Worm (Caenorhabditis elegans): Measurements from ENCODE around the gene C18D4.4.

C18D4.4 gene

ce11 chrV:17531410-17531809 lies at the start of gene C18D4.4:
C18D4.4 (minus strand) TSS chrV:17531510.
- TF ChIP-seq fax-1 (tag; optimal IDR thresholded peaks at IDR 0.05) (no peak), ceh-6 (GFP tag; optimal IDR thresholded peaks at IDR 0.05) (no peak), zip-5 (tag; optimal IDR thresholded peaks at IDR 0.05) (no peak), pha-2 (tag; optimal IDR thresholded peaks at IDR 0.05) (no peak), lim-6 (tag; optimal IDR thresholded peaks at IDR 0.05) (no peak), syd-9 (tag; optimal IDR thresholded peaks at IDR 0.05) (no peak), sox-4 (tag; optimal IDR thresholded peaks at IDR 0.05) (no peak), ceh-18 (tag; optimal IDR thresholded peaks at IDR 0.05) (no peak), nhr-232 (tag; optimal IDR thresholded peaks at IDR 0.05) (no peak), fkh-10 (GFP tag; optimal IDR thresholded peaks at IDR 0.05) (no peak), ceh-19 (GFP tag; optimal IDR thresholded peaks at IDR 0.05) (no peak), fkh-6 (tag; optimal IDR thresholded peaks at IDR 0.05) (no peak), madf-2 (tag; optimal IDR thresholded peaks at IDR 0.05) (no peak), ahr-1 (tag; optimal IDR thresholded peaks at IDR 0.05) (no peak), ceh-48 (tag; optimal IDR thresholded peaks at IDR 0.05) (no peak), T23F11.4 (GFP tag; optimal IDR thresholded peaks at IDR 0.05) (no peak), pha-4 (tag; optimal IDR thresholded peaks at IDR 0.05) (no peak), hlh-6 (tag; optimal IDR thresholded peaks at IDR 0.05) (no peak), npax-4 (tag; optimal IDR thresholded peaks at IDR 0.05) (no peak), ama-1 (optimal IDR thresholded peaks at IDR 0.05) (no peak)

ce11 chrV:17580017-17580416 lies 48.7 kb upstream of the C18D4.4 start:
- TF ChIP-seq sox-2 (GFP tag; IDR thresholded peaks at IDR 0.05), result no peak
- TF ChIP-seq K09A11.1 (tag; optimal IDR thresholded peaks at IDR 0.05; ENCODE audit: insufficient read depth), result no peak
- TF ChIP-seq gmeb-2 (tag; optimal IDR thresholded peaks at IDR 0.05), result no peak
- TF ChIP-seq dve-1 (tag; optimal IDR thresholded peaks at IDR 0.05), result no peak
- TF ChIP-seq K02D7.2 (tag; optimal IDR thresholded peaks at IDR 0.05), result no peak
- no peak for TF ChIP-seq pha-4 (tag; optimal IDR thresholded peaks at IDR 0.05)
- no peak for TF ChIP-seq fax-1 (tag; optimal IDR thresholded peaks at IDR 0.05)
- TF ChIP-seq madf-2 (tag; optimal IDR thresholded peaks at IDR 0.05), result no peak
- TF ChIP-seq C38D4.7 (GFP tag; optimal IDR thresholded peaks at IDR 0.05), result no peak
- no peak for TF ChIP-seq hlh-30 (tag; optimal IDR thresholded peaks at IDR 0.05; ENCODE audit: insufficient read depth)
- TF ChIP-seq ceh-9 (tag; optimal IDR thresholded peaks at IDR 0.05), result no peak

- TF ChIP-seq tbx-2 (tag; optimal IDR thresholded peaks at IDR 0.05), result no peak
- TF ChIP-seq syd-9 (tag; optimal IDR thresholded peaks at IDR 0.05), result no peak
- TF ChIP-seq mec-3 (tag; optimal IDR thresholded peaks at IDR 0.05; ENCODE audit: borderline replicate concordance), result no peak
- no peak for TF ChIP-seq ceh-30 (tag; optimal IDR thresholded peaks at IDR 0.05)
- TF ChIP-seq ama-1 (optimal IDR thresholded peaks at IDR 0.05), result no peak
- no peak for TF ChIP-seq fkh-10 (GFP tag; optimal IDR thresholded peaks at IDR 0.05)
- TF ChIP-seq T23F11.4 (GFP tag; optimal IDR thresholded peaks at IDR 0.05), result no peak
- no peak for TF ChIP-seq sdc-2 (tag; optimal IDR thresholded peaks at IDR 0.05)
- no peak for TF ChIP-seq ahr-1 (tag; optimal IDR thresholded peaks at IDR 0.05)
- no peak for TF ChIP-seq hlh-6 (tag; optimal IDR thresholded peaks at IDR 0.05)
- no peak for TF ChIP-seq ceh-48 (tag; optimal IDR thresholded peaks at IDR 0.05)
These were observed 35.5 kb upstream of the C18D4.4 start, which contains the start of gene C38D9.2 for ce11 chrV:17566850-17567249. C38D9.2 (plus strand) TSS chrV:17567150.

- TF ChIP-seq dve-1 (tag; optimal IDR thresholded peaks at IDR 0.05) (no peak), Y22D7AL.16 (tag; optimal IDR thresholded peaks at IDR 0.05) (no peak), ref-2 (tag; optimal IDR thresholded peaks at IDR 0.05) (no peak), pax-1 (tag; optimal IDR thresholded peaks at IDR 0.05) (no peak), unc-55 (GFP tag; optimal IDR thresholded peaks at IDR 0.05) (no peak), rnt-1 (tag; optimal IDR thresholded peaks at IDR 0.05) (no peak), ceh-22 (tag; optimal IDR thresholded peaks at IDR 0.05) (no peak), ama-1 (optimal IDR thresholded peaks at IDR 0.05) (no peak), hlh-15 (tag; optimal IDR thresholded peaks at IDR 0.05) (no peak), ceh-9 (tag; optimal IDR thresholded peaks at IDR 0.05) (no peak), fkh-10 (GFP tag; optimal IDR thresholded peaks at IDR 0.05) (no peak), pqm-1 (tag; optimal IDR thresholded peaks at IDR 0.05) (no peak), ceh-19 (GFP tag; optimal IDR thresholded peaks at IDR 0.05) (no peak), hlh-6 (tag; optimal IDR thresholded peaks at IDR 0.05) (no peak), F13H6.1 (tag; optimal IDR thresholded peaks at IDR 0.05) (no peak), hlh-8 (tag; optimal IDR thresholded peaks at IDR 0.05) (no peak), sox-4 (tag; optimal IDR thresholded peaks at IDR 0.05) (no peak)
These were observed 34.6 kb upstream of the C18D4.4 start, which contains the start of gene fbxa-171 for ce11 chrV:17565903-17566302. fbxa-171 (minus strand) TSS chrV:17566003.

Measured in whole organism, late embryonic.